Fruit fly (Drosophila melanogaster) whole organism, embryonic: ENCODE results near the gene Cad74A.

Experiments used
- Aef1 ChIP-seq: fragments of 200-800 bp; sonication (Bioruptor generic); IDR thresholded peaks from 3 replicates; pipeline ENCODE4 v1.3.6; 2022; ENCODE audit warnings: missing biosample characterization, missing genetic modification characterization
- Bdp1 ChIP-seq: fragments of 200-800 bp; sonication (Bioruptor generic); optimal IDR thresholded peaks from 3 replicates; lab custom pipeline; 2016; ENCODE audit warnings: missing biosample characterization, missing genetic modification characterization
- CG10654 ChIP-seq: fragments of 200-800 bp; sonication (Bioruptor generic); optimal IDR thresholded peaks from 2 replicates; lab custom pipeline; 2016; ENCODE audit warnings: missing biosample characterization, missing genetic modification characterization
- CG11695 ChIP-seq: fragments of 200-800 bp; sonication (Bioruptor generic); IDR thresholded peaks from 3 replicates; pipeline ENCODE4 v1.3.6; 2022; ENCODE audit warnings: missing biosample characterization, missing genetic modification characterization
- CG14860 ChIP-seq: fragments of 200-800 bp; sonication (Bioruptor generic); IDR thresholded peaks from 3 replicates; pipeline ENCODE4 v1.3.6; 2022; ENCODE audit warnings: missing biosample characterization, missing genetic modification characterization; ENCODE audit not compliant: partially characterized antibody
- CG15011 ChIP-seq: fragments of 200-800 bp; sonication (Bioruptor generic); optimal IDR thresholded peaks from 3 replicates; lab custom pipeline; 2018; ENCODE audit warnings: missing biosample characterization, mild to moderate bottlenecking, missing genetic modification characterization
- CG16813 ChIP-seq: fragments of 200-800 bp; sonication (Bioruptor generic); IDR thresholded peaks from 3 replicates; pipeline ENCODE4 v1.3.6; 2022; ENCODE audit warnings: missing biosample characterization, missing genetic modification characterization; ENCODE audit not compliant: partially characterized antibody
- CG17385 ChIP-seq: fragments of 200-800 bp; sonication (Bioruptor generic); optimal IDR thresholded peaks from 3 replicates; lab custom pipeline; 2018; ENCODE audit warnings: missing biosample characterization, mild to moderate bottlenecking, missing genetic modification characterization
- CG17612 ChIP-seq: fragments of 200-800 bp; sonication (Bioruptor generic); IDR thresholded peaks from 2 replicates; pipeline ENCODE4 v1.3.6; 2022; ENCODE audit warnings: missing biosample characterization, missing genetic modification characterization
- CG42726 ChIP-seq: fragments of 200-800 bp; sonication (Bioruptor generic); IDR thresholded peaks from 2 replicates; pipeline ENCODE4 v1.3.6; 2022; ENCODE audit warnings: missing biosample characterization, missing genetic modification characterization; ENCODE audit not compliant: partially characterized antibody
- CG6813 ChIP-seq: fragments of 200-800 bp; sonication (Bioruptor generic); optimal IDR thresholded peaks from 2 replicates; lab custom pipeline; 2017; ENCODE audit warnings: missing biosample characterization, missing genetic modification characterization, mild to moderate bottlenecking, moderate library complexity, missing genetic modification reagents
- CG7839 ChIP-seq: fragments of 200-800 bp; sonication (Bioruptor generic); optimal IDR thresholded peaks from 3 replicates; lab custom pipeline; 2018; ENCODE audit warnings: missing biosample characterization, mild to moderate bottlenecking, missing genetic modification characterization, moderate library complexity
- CG7987 ChIP-seq: fragments of 200-800 bp; sonication (Bioruptor generic); optimal IDR thresholded peaks from 2 replicates; lab custom pipeline; 2018; ENCODE audit warnings: missing biosample characterization, mild to moderate bottlenecking, missing genetic modification characterization, moderate library complexity
- CG9727 ChIP-seq: fragments of 200-800 bp; sonication (Bioruptor generic); optimal IDR thresholded peaks from 3 replicates; lab custom pipeline; 2017; ENCODE audit warnings: missing biosample characterization, mild to moderate bottlenecking, missing genetic modification characterization
- CG9876 ChIP-seq: fragments of 200-800 bp; sonication (Bioruptor generic); optimal IDR thresholded peaks from 2 replicates; lab custom pipeline; 2016; ENCODE audit warnings: missing biosample characterization, missing genetic modification characterization
- Dip2 ChIP-seq: fragments of 200-800 bp; sonication (Bioruptor generic); IDR thresholded peaks from 2 replicates; pipeline ENCODE4 v1.3.6; 2022; ENCODE audit warnings: missing biosample characterization, missing genetic modification characterization
- Ets65A ChIP-seq: fragments of 200-800 bp; sonication (Bioruptor generic); peaks from one replicate; lab custom pipeline; 2016; ENCODE audit warnings: missing biosample characterization, missing genetic modification characterization
- Ets97D ChIP-seq: fragments of 200-800 bp; sonication (Bioruptor generic); optimal IDR thresholded peaks from 3 replicates; lab custom pipeline; 2016; ENCODE audit warnings: missing biosample characterization, missing genetic modification characterization
- H2.0 ChIP-seq: fragments of 200-800 bp; sonication (Bioruptor generic); IDR thresholded peaks from 2 replicates; pipeline ENCODE4 v1.3.6; 2022; ENCODE audit warnings: missing biosample characterization, missing genetic modification characterization
- HLH3B ChIP-seq: fragments of 200-800 bp; sonication (Bioruptor generic); IDR thresholded peaks from 2 replicates; pipeline ENCODE4 v1.3.6; 2022; ENCODE audit warnings: missing biosample characterization, missing genetic modification characterization
- HLH4C ChIP-seq: fragments of 200-800 bp; sonication (Bioruptor generic); IDR thresholded peaks from 3 replicates; pipeline ENCODE4 v1.3.6; 2022; ENCODE audit warnings: missing biosample characterization, missing genetic modification characterization; ENCODE audit not compliant: partially characterized antibody
- Hey ChIP-seq: fragments of 200-800 bp; sonication (Bioruptor generic); optimal IDR thresholded peaks from 3 replicates; lab custom pipeline; 2018; ENCODE audit warnings: missing biosample characterization, mild to moderate bottlenecking, missing genetic modification characterization
- Lim3 ChIP-seq: fragments of 200-800 bp; sonication (Bioruptor generic); IDR thresholded peaks from 2 replicates; pipeline ENCODE4 v1.3.6; 2022; ENCODE audit warnings: missing biosample characterization, missing genetic modification characterization
- Med ChIP-seq: fragments of 200-800 bp; sonication (Bioruptor generic); peaks from one replicate; lab custom pipeline; 2016; ENCODE audit warnings: missing biosample characterization, missing genetic modification characterization, mild to moderate bottlenecking, inconsistent platforms, moderate library complexity
- Myb ChIP-seq: fragments of 200-800 bp; sonication (Bioruptor generic); optimal IDR thresholded peaks from 2 replicates; lab custom pipeline; 2016; ENCODE audit warnings: missing biosample characterization, missing genetic modification characterization
- NK7.1 ChIP-seq: fragments of 200-800 bp; sonication (Bioruptor generic); optimal IDR thresholded peaks from 3 replicates; lab custom pipeline; 2016; ENCODE audit warnings: missing biosample characterization, missing genetic modification characterization
- ab ChIP-seq: fragments of 200-800 bp; sonication (Bioruptor generic); optimal IDR thresholded peaks from 2 replicates; lab custom pipeline; 2016; ENCODE audit warnings: missing biosample characterization, missing genetic modification characterization
- abd-A ChIP-seq: fragments of 200-800 bp; sonication (Bioruptor generic); optimal IDR thresholded peaks from 3 replicates; lab custom pipeline; 2019; ENCODE audit warnings: missing biosample characterization, mild to moderate bottlenecking, missing genetic modification characterization, moderate library complexity
- amos ChIP-seq: fragments of 200-800 bp; sonication (Bioruptor generic); IDR thresholded peaks from 2 replicates; pipeline ENCODE4 v1.3.6; 2022; ENCODE audit warnings: missing biosample characterization, missing genetic modification characterization; ENCODE audit not compliant: partially characterized antibody
- ash1 ChIP-seq: fragments of 200-800 bp; sonication (Bioruptor generic); optimal IDR thresholded peaks from 2 replicates; lab custom pipeline; 2018; ENCODE audit warnings: missing biosample characterization, mild to moderate bottlenecking, missing genetic modification characterization
- bbx ChIP-seq: fragments of 200-800 bp; sonication (Bioruptor generic); IDR thresholded peaks from 2 replicates; pipeline ENCODE4 v1.3.6; 2022; ENCODE audit warnings: missing biosample characterization, missing genetic modification characterization; ENCODE audit not compliant: partially characterized antibody
- chinmo ChIP-seq: fragments of 200-800 bp; sonication (Bioruptor generic); IDR thresholded peaks from 4 replicates; pipeline ENCODE4 v1.3.6; 2022; ENCODE audit warnings: missing biosample characterization, missing genetic modification characterization; ENCODE audit not compliant: partially characterized antibody
- chn ChIP-seq: fragments of 200-800 bp; sonication (Bioruptor generic); optimal IDR thresholded peaks from 2 replicates; lab custom pipeline; 2016; ENCODE audit warnings: missing biosample characterization, missing genetic modification characterization
- dan ChIP-seq: fragments of 200-800 bp; sonication (Bioruptor generic); IDR thresholded peaks from 2 replicates; pipeline ENCODE4 v1.3.6; 2022; ENCODE audit warnings: missing biosample characterization, missing genetic modification characterization
- insv ChIP-seq, 2 experiments: fragments of 200-800 bp; sonication (Bioruptor generic); optimal IDR thresholded peaks; 3 replicates each; lab custom pipeline; 2016 to 2018; ENCODE audit warnings: missing biosample characterization in 2 of 2, missing genetic modification characterization in 2 of 2
- luna ChIP-seq: fragments of 200-800 bp; sonication (Bioruptor generic); optimal IDR thresholded peaks from 2 replicates; lab custom pipeline; 2016; ENCODE audit warnings: missing biosample characterization, missing genetic modification characterization
- mirr ChIP-seq: fragments of 200-800 bp; sonication (Bioruptor generic); optimal IDR thresholded peaks from 3 replicates; lab custom pipeline; 2018; ENCODE audit warnings: missing biosample characterization, mild to moderate bottlenecking, missing genetic modification characterization
- org-1 ChIP-seq: fragments of 200-800 bp; sonication (Bioruptor generic); optimal IDR thresholded peaks from 2 replicates; lab custom pipeline; 2017; ENCODE audit warnings: missing biosample characterization, missing genetic modification characterization
- ro ChIP-seq: fragments of 200-800 bp; sonication (Bioruptor generic); IDR thresholded peaks from 2 replicates; pipeline ENCODE4 v1.3.6; 2022; ENCODE audit warnings: missing biosample characterization, missing genetic modification characterization
- sens-2 ChIP-seq: fragments of 200-800 bp; sonication (Bioruptor generic); IDR thresholded peaks from 2 replicates; pipeline ENCODE4 v1.3.6; 2022; ENCODE audit warnings: missing biosample characterization, missing genetic modification characterization
- twi ChIP-seq: fragments of 200-800 bp; optimal IDR thresholded peaks from 2 replicates; lab custom pipeline; 2019; ENCODE audit warnings: missing biosample characterization, mild to moderate bottlenecking, missing genetic modification characterization, moderate library complexity
- vvl ChIP-seq: fragments of 200-800 bp; sonication (Bioruptor generic); IDR thresholded peaks from 2 replicates; pipeline ENCODE4 v1.3.6; 2022; ENCODE audit warnings: missing biosample characterization, missing genetic modification characterization

Cad74A gene

DNA sequence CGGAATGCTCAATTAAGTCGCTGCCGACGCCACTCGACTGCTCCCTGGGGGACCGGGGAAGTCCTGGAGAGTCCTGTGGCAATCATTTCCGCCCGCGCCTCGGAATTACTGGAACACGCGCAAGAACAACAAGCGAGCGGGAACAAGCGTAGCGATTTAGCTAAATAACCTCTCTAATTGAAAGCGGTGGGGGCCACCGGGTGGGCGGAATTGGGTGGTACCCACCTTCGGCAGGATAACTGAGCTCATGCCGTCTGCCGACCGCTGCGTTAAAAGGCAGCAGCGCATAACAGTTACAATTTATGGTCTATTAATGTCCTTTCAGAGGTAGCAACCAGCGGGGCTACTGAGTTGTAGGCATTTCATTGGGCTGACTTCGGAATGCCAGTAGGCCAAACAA lies 32.9 kb downstream of the Cad74A start:
- no peak for TF ChIP-seq chinmo (GFP tag; lab: Robert Waterston, UW)
- no peak for TF ChIP-seq CG7987
- peak; percentile 91 for TF ChIP-seq abd-A
- TF ChIP-seq mirr = peak; percentile 14
- TF ChIP-seq insv (GFP tag; optimal IDR thresholded peaks at IDR 0.05; lab: Kevin White, UChicago) = no peak
- no peak for TF ChIP-seq H2.0 (GFP tag; lab: Robert Waterston, UW)
- peak; percentile 72 for TF ChIP-seq Hey

DNA sequence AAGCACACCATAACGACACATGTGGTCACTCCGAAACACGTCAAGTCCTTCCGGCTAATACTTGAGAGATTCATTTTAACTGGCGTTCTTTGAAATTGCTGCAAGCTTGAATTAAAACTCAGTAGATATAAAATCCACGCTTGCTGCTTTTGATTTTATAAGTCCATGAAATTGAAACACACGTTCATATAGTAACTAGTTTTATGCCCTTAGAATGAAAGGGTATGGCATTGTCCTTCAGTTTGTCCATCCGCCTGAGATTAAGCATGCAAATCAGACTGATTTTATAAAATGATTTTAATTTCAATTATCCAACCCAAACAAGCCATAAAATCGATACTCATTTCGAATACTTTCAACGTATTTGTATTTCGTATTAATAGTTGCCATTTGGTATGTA lies 34.7 kb downstream of the Cad74A start, which contains the start of gene brv2:
Gene brv2 (minus strand): TSS at position 101 of the 400 bp plus-strand sequence.
- no peak for TF ChIP-seq CG17385 (GFP tag; lab: Kevin White, UChicago)
- TF ChIP-seq Myb (GFP tag; lab: Kevin White, UChicago) = no peak
- no peak for TF ChIP-seq CG15011 (GFP tag; lab: Kevin White, UChicago)
- TF ChIP-seq org-1 (GFP tag; lab: Kevin White, UChicago) = no peak
- TF ChIP-seq CG9876 (GFP tag; lab: Kevin White, UChicago) = no peak
- TF ChIP-seq Aef1 = no peak
- TF ChIP-seq ab (GFP tag; lab: Kevin White, UChicago) = no peak
- no peak for TF ChIP-seq CG10654 (GFP tag; lab: Kevin White, UChicago)
- no peak for TF ChIP-seq twi (tag; lab: Kevin White, UChicago)
- TF ChIP-seq ash1 (GFP tag; lab: Kevin White, UChicago) = no peak
- TF ChIP-seq chn (GFP tag; lab: Kevin White, UChicago) = no peak
- no peak for TF ChIP-seq NK7.1 (GFP tag; lab: Kevin White, UChicago)
- no peak for TF ChIP-seq HLH3B
- TF ChIP-seq vvl (GFP tag; lab: Robert Waterston, UW) = no peak
- no peak for TF ChIP-seq Lim3 (GFP tag; lab: Robert Waterston, UW)
- no peak for TF ChIP-seq ro (GFP tag; lab: Robert Waterston, UW)
- no peak for TF ChIP-seq CG7987
- no peak for TF ChIP-seq CG6813 (GFP tag; lab: Kevin White, UChicago)

DNA sequence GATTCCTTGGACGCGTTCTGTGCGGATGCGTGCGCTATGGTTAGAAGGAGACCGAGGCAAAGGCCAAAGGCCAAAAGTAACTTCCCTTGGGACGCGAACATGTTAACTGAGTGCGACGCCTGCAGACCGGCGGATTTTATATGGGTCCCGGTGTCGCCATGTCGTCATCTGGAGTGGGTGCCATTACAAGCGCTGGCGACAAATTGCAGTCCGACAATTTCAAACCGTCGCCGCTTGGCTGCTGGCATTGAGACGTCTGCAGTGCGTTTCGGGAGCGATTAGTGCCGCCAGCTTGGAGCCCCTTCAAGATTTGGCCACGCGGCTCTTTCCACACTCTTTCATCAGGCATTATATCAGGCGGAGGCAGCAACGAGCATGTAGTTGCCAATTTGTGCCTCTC lies 38.1 kb downstream of the Cad74A start, which contains the start of gene CG13727:
Gene CG13727 (minus strand): TSS at position 101 of the 400 bp plus-strand sequence.
- TF ChIP-seq CG17612 (GFP tag; lab: Robert Waterston, UW) (no peak), CG9727 (GFP tag; lab: Kevin White, UChicago) (no peak), Dip2 (GFP tag; lab: Robert Waterston, UW) (no peak), HLH4C (GFP tag; lab: Robert Waterston, UW) (no peak), dan (GFP tag; lab: Robert Waterston, UW) (no peak), Med (peak; percentile 26), CG7839 (tag; lab: Kevin White, UChicago) (no peak), CG11695 (no peak), Ets97D (no peak), Ets65A (GFP tag; lab: Kevin White, UChicago) (peak; percentile 89)
- TF ChIP-seq, all 482 proteins: peak for 2

DNA sequence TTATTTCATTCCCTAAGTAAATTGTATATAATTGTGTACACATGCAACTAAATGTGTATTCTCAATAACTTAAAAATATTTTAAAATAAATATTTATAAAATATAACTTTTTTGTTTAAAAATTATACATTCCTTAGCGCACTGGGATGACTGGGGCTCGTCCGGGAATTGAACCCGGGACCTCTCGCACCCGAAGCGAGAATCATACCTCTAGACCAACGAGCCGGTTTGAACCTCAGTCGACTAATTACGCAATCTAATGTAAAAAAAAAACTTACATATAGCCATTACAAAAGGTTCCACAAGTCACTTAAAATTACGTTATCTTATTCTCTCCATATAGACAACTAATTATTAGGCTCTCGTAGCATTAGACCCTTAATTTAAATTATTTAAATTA lies 39.6 kb downstream of the Cad74A start:
- TF ChIP-seq luna (GFP tag; lab: Kevin White, UChicago) = no peak
- peak; percentile 94 for TF ChIP-seq Bdp1 (GFP tag; lab: Kevin White, UChicago)
- peak; percentile 66; the same call in 1 of the 2 replicates for TF ChIP-seq amos (GFP tag; lab: Robert Waterston, UW)
- peak; percentile 33; the same call in 1 of the 3 replicates for TF ChIP-seq CG16813 (GFP tag; lab: Robert Waterston, UW)
- TF ChIP-seq CG42726 = peak; percentile 17; the same call in 1 of the 2 replicates
- TF ChIP-seq CG14860 (GFP tag; lab: Robert Waterston, UW) = peak; percentile 47; the same call in 2 of the 3 replicates
- TF ChIP-seq sens-2 = no peak
- peak; percentile 10; the same call in 1 of the 2 replicates for TF ChIP-seq bbx (GFP tag; lab: Robert Waterston, UW)
